Fruit fly (Drosophila melanogaster) S2 (cell line): ENCODE measurements around the gene sno.
A peak's percentile ranks its signal among the peaks of the same experiment; 100 is the strongest.

Source experiments
- CG8478 ChIP-seq: fragments of >200 bp; optimal IDR thresholded peaks from 2 replicates; lab custom pipeline; 2018
- CTCF ChIP-seq, 2 experiments: fragments of >200 bp; optimal IDR thresholded peaks; 2 replicates each; lab custom pipeline; 2018

- TF ChIP-seq CTCF (optimal IDR thresholded peaks at IDR 0.05; lab: Kevin White, UChicago) (peak; percentile 33 to 46), CG8478 (lab: Kevin White, UChicago) (no peak)
Measured at dm6 chrX:13256967-13257366, 45.5 kb upstream of the sno start.
